Worm (Caenorhabditis elegans) whole organism, L1 larva: Measurements from ENCODE around the gene D1086.10.

Experiments
- C04F5.9 ChIP-seq: sonication (generic microtip); optimal IDR thresholded peaks from 2 replicates; lab custom pipeline; 2016; ENCODE audit warnings: missing genetic modification characterization, missing compliant biosample characterization
- aly-2 ChIP-seq: fragments of 150-350 bp; optimal IDR thresholded peaks from 2 replicates; lab custom pipeline; 2014; ENCODE audit warnings: missing biosample characterization, missing genetic modification characterization
- ama-1 ChIP-seq: fragments of 150-350 bp; optimal IDR thresholded peaks from 2 replicates; lab custom pipeline; 2014
- blmp-1 ChIP-seq: fragments of 150-350 bp; optimal IDR thresholded peaks from 2 replicates; lab custom pipeline; 2014; ENCODE audit warnings: missing biosample characterization, missing genetic modification characterization
- ceh-8 ChIP-seq: fragments of 200-800 bp; sonication (Bioruptor generic); optimal IDR thresholded peaks from 2 replicates; lab custom pipeline; 2018; ENCODE audit warnings: mild to moderate bottlenecking, missing genetic modification characterization, moderate library complexity, missing compliant biosample characterization
- ceh-90 ChIP-seq: sonication (generic microtip); optimal IDR thresholded peaks from 2 replicates; lab custom pipeline; 2016; ENCODE audit warnings: missing genetic modification characterization, missing compliant biosample characterization
- dpl-1 ChIP-seq, 3 experiments: fragments of 150-350 bp in 2 of 3; sonication (generic microtip) in 1 of 3; optimal IDR thresholded peaks; 2 replicates each; lab custom pipeline; 2014 to 2017; ENCODE audit warnings: missing biosample characterization in 3 of 3, missing genetic modification characterization in 3 of 3, missing genetic modification reagents in 3 of 3
- dsc-1 ChIP-seq: sonication (generic microtip); optimal IDR thresholded peaks from 2 replicates; lab custom pipeline; 2016; ENCODE audit warnings: mild to moderate bottlenecking, missing genetic modification characterization, missing compliant biosample characterization
- efl-1 ChIP-seq, 4 experiments: fragments of 150-350 bp; optimal IDR thresholded peaks in 3 of 4; peaks in 1 of 4; 1 replicate in 1 of 4; 2 replicates in 3 of 4; lab custom pipeline; 2014; ENCODE audit warnings: missing biosample characterization in 2 of 4, missing genetic modification characterization in 2 of 4, missing genetic modification reagents in 2 of 4
- egl-27 ChIP-seq, 2 experiments: fragments of 150-350 bp in 1 of 2; sonication (generic microtip); optimal IDR thresholded peaks; 3 replicates each; lab custom pipeline; 2017 to 2018; ENCODE audit warnings: missing biosample characterization in 2 of 2, missing genetic modification characterization in 2 of 2, missing genetic modification reagents in 2 of 2
- elt-2 ChIP-seq: sonication (generic microtip); optimal IDR thresholded peaks from 2 replicates; lab custom pipeline; 2016; ENCODE audit warnings: missing genetic modification characterization, mild to moderate bottlenecking, inconsistent platforms, missing compliant biosample characterization, missing genetic modification reagents
- ets-5 ChIP-seq: fragments of 200-800 bp; sonication (Bioruptor generic); IDR thresholded peaks from 2 replicates; pipeline ENCODE4 v1.3.6; 2022; ENCODE audit warnings: missing genetic modification characterization, missing compliant biosample characterization
- fkh-10 ChIP-seq: sonication (generic microtip); optimal IDR thresholded peaks from 2 replicates; lab custom pipeline; 2017; ENCODE audit warnings: missing biosample characterization, missing genetic modification reagents, missing genetic modification characterization
- grh-1 ChIP-seq: fragments of 200-800 bp; sonication (Bioruptor generic); IDR thresholded peaks from 2 replicates; pipeline ENCODE4 v1.3.6; 2022; ENCODE audit warnings: missing genetic modification reagents, missing genetic modification characterization, missing compliant biosample characterization
- hlh-17 ChIP-seq: fragments of 200-800 bp; sonication (Bioruptor generic); optimal IDR thresholded peaks from 2 replicates; lab custom pipeline; 2018; ENCODE audit warnings: missing genetic modification characterization, mild to moderate bottlenecking, missing compliant biosample characterization, moderate library complexity, borderline replicate concordance
- hlh-4 ChIP-seq: sonication (generic microtip); optimal IDR thresholded peaks from 2 replicates; lab custom pipeline; 2016; ENCODE audit warnings: mild to moderate bottlenecking, missing genetic modification characterization, missing compliant biosample characterization
- hpl-2 ChIP-seq: fragments of 150-350 bp; optimal IDR thresholded peaks from 2 replicates; lab custom pipeline; 2014; ENCODE audit warnings: missing biosample characterization, missing genetic modification reagents, missing genetic modification characterization
- jun-1 ChIP-seq: fragments of 150-350 bp; optimal IDR thresholded peaks from 2 replicates; lab custom pipeline; 2014; ENCODE audit warnings: missing biosample characterization, missing genetic modification reagents, missing genetic modification characterization
- lin-14 ChIP-seq: fragments of 200-800 bp; sonication (Bioruptor generic); optimal IDR thresholded peaks from 2 replicates; lab custom pipeline; 2018; ENCODE audit warnings: mild to moderate bottlenecking, missing genetic modification characterization, moderate library complexity, missing compliant biosample characterization
- lin-15B ChIP-seq: fragments of 150-350 bp; sonication (generic microtip); optimal IDR thresholded peaks from 3 replicates; lab custom pipeline; 2014; ENCODE audit warnings: missing biosample characterization, missing genetic modification characterization
- lsy-2 ChIP-seq, 2 experiments: fragments of 150-350 bp; optimal IDR thresholded peaks; 2 replicates each; lab custom pipeline; 2014; ENCODE audit warnings: missing biosample characterization in 2 of 2, missing genetic modification characterization in 2 of 2
- mab-9 ChIP-seq: fragments of 200-800 bp; sonication (Bioruptor generic); IDR thresholded peaks from 2 replicates; pipeline ENCODE4 v1.3.6; 2022; ENCODE audit warnings: missing genetic modification reagents, missing genetic modification characterization, missing compliant biosample characterization
- mdl-1 ChIP-seq, 2 experiments: fragments of 150-350 bp; optimal IDR thresholded peaks; 2 replicates each; lab custom pipeline; 2014 to 2017; ENCODE audit warnings: missing biosample characterization in 2 of 2, missing genetic modification characterization in 2 of 2, inconsistent platforms in 1 of 2
- mep-1 ChIP-seq: fragments of 150-350 bp; optimal IDR thresholded peaks from 2 replicates; lab custom pipeline; 2014; ENCODE audit warnings: missing biosample characterization, missing genetic modification characterization
- nhr-20 ChIP-seq: sonication (generic microtip); optimal IDR thresholded peaks from 2 replicates; lab custom pipeline; 2016; ENCODE audit warnings: mild to moderate bottlenecking, missing genetic modification characterization, missing compliant biosample characterization
- nhr-237 ChIP-seq: fragments of 150-350 bp; optimal IDR thresholded peaks from 2 replicates; lab custom pipeline; 2014; ENCODE audit warnings: missing biosample characterization, missing genetic modification characterization
- nhr-47 ChIP-seq: sonication (generic microtip); optimal IDR thresholded peaks from 2 replicates; lab custom pipeline; 2016; ENCODE audit warnings: mild to moderate bottlenecking, missing genetic modification characterization, moderate library complexity, missing compliant biosample characterization
- nhr-71 ChIP-seq: sonication (generic microtip); optimal IDR thresholded peaks from 2 replicates; lab custom pipeline; 2016; ENCODE audit warnings: mild to moderate bottlenecking, missing genetic modification characterization, moderate library complexity, missing compliant biosample characterization
- nhr-76 ChIP-seq: sonication (generic microtip); optimal IDR thresholded peaks from 2 replicates; lab custom pipeline; 2017; ENCODE audit warnings: missing biosample characterization, missing genetic modification characterization
- rnt-1 ChIP-seq: sonication (generic microtip); optimal IDR thresholded peaks from 2 replicates; lab custom pipeline; 2016; ENCODE audit warnings: mild to moderate bottlenecking, missing genetic modification characterization, moderate library complexity, missing compliant biosample characterization
- skn-1 ChIP-seq: fragments of 150-350 bp; optimal IDR thresholded peaks from 2 replicates; lab custom pipeline; 2014; ENCODE audit warnings: missing biosample characterization, missing genetic modification characterization
- snpc-4 ChIP-seq: fragments of 150-350 bp; optimal IDR thresholded peaks from 2 replicates; lab custom pipeline; 2014; ENCODE audit warnings: missing biosample characterization, missing genetic modification characterization
- snu-23 ChIP-seq: sonication (generic microtip); optimal IDR thresholded peaks from 2 replicates; lab custom pipeline; 2016; ENCODE audit warnings: missing genetic modification characterization, missing compliant biosample characterization
- sox-4 ChIP-seq: sonication (generic microtip); optimal IDR thresholded peaks from 2 replicates; lab custom pipeline; 2016; ENCODE audit warnings: missing genetic modification characterization, missing compliant biosample characterization
- sptf-1 ChIP-seq: fragments of 150-350 bp; optimal IDR thresholded peaks from 2 replicates; lab custom pipeline; 2014; ENCODE audit warnings: missing biosample characterization, missing genetic modification characterization
- swsn-7 ChIP-seq: sonication (generic microtip); optimal IDR thresholded peaks from 2 replicates; lab custom pipeline; 2016; ENCODE audit warnings: missing genetic modification characterization, missing compliant biosample characterization
- tlp-1 ChIP-seq: fragments of 150-350 bp; optimal IDR thresholded peaks from 2 replicates; lab custom pipeline; 2014; ENCODE audit warnings: missing biosample characterization, missing genetic modification characterization
- unc-30 ChIP-seq: sonication (generic microtip); optimal IDR thresholded peaks from 2 replicates; lab custom pipeline; 2017; ENCODE audit warnings: missing biosample characterization, missing genetic modification characterization
- unc-86 ChIP-seq: sonication (generic microtip); optimal IDR thresholded peaks from 2 replicates; lab custom pipeline; 2016; ENCODE audit warnings: missing genetic modification characterization, missing compliant biosample characterization
- unc-98 ChIP-seq: fragments of 200-800 bp; sonication (Bioruptor generic); IDR thresholded peaks from 2 replicates; pipeline ENCODE4 v1.3.6; 2022; ENCODE audit warnings: missing genetic modification characterization, missing compliant biosample characterization
- xbp-1 ChIP-seq: sonication (generic microtip); optimal IDR thresholded peaks from 2 replicates; lab custom pipeline; 2016; ENCODE audit warnings: missing genetic modification characterization, missing compliant biosample characterization
- zag-1 ChIP-seq: fragments of 150-350 bp; optimal IDR thresholded peaks from 2 replicates; lab custom pipeline; 2014; ENCODE audit warnings: missing biosample characterization, missing genetic modification characterization
- ztf-4 ChIP-seq: fragments of 150-350 bp; optimal IDR thresholded peaks from 2 replicates; lab custom pipeline; 2014; ENCODE audit warnings: missing biosample characterization, missing genetic modification characterization

Gene D1086.10

DNA sequence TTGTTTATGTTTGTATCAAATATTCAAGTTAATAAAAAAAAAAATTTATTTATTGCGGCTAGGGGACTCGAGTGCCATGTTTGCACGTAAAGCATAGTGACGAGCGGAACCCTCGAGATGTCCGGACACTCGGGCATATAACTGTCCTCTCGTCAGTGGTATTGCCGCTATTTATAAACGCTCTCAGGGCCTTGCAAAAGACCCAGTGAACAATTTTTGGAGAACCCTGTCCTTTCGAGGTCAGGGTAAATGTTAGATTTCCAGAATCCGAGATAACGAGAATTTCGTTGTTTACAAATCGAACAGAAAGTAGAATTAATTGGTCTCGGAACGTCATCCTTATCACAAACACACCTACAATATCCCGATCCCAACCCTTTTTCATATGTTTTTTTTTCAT lies 9.8 kb downstream of the D1086.10 start, which contains the start of gene D1086.3 (continued):
- TF ChIP-seq nhr-71 (tag; lab: Kevin White, UChicago): peak; percentile 82
- TF ChIP-seq elt-2: peak; percentile 55
- peak; percentile 51 for TF ChIP-seq nhr-20 (tag; lab: Kevin White, UChicago)
- TF ChIP-seq ztf-4 (tag; lab: Kevin White, UChicago): no peak
- no peak for TF ChIP-seq sox-4 (tag; lab: Kevin White, UChicago)
- no peak for TF ChIP-seq C04F5.9 (tag; lab: Kevin White, UChicago)
- TF ChIP-seq ets-5 (GFP tag; lab: Robert Waterston, UW): no peak
- TF ChIP-seq tlp-1 (tag; lab: Kevin White, UChicago): no peak
- no peak for TF ChIP-seq hpl-2 (GFP tag; lab: Kevin White, UChicago)
- peak; percentile 65 for TF ChIP-seq swsn-7 (tag; lab: Kevin White, UChicago)
- TF ChIP-seq sptf-1: no peak
- peak in 1 of 2 experiments; percentile 42 for TF ChIP-seq lsy-2 (tag; optimal IDR thresholded peaks at IDR 0.05; lab: Kevin White, UChicago)
- TF ChIP-seq xbp-1 (tag; lab: Kevin White, UChicago): peak; percentile 27
- TF ChIP-seq jun-1 (tag; lab: Kevin White, UChicago): no peak
- peak; percentile 53; the same call in 1 of the 2 replicates for TF ChIP-seq grh-1 (GFP tag; lab: Robert Waterston, UW)
- TF ChIP-seq aly-2: peak; percentile 37
- TF ChIP-seq nhr-47 (tag; lab: Kevin White, UChicago): peak; percentile 72
- peak; percentile 98 for TF ChIP-seq snpc-4 (tag; lab: Kevin White, UChicago)
- no peak for TF ChIP-seq zag-1 (tag; lab: Kevin White, UChicago)
- no peak for TF ChIP-seq unc-98 (GFP tag; lab: Robert Waterston, UW)
- TF ChIP-seq mab-9 (GFP tag; lab: Robert Waterston, UW): no peak
- no peak for TF ChIP-seq unc-30 (tag; lab: Kevin White, UChicago)

ce11 chrV:14093805-14094204 lies 11.3 kb downstream of the D1086.10 start, which contains the start of gene D1086.8:
D1086.8 (plus strand) TSS chrV:14094105.
- TF ChIP-seq ceh-90 (tag; lab: Kevin White, UChicago) (no peak), skn-1 (tag; lab: Kevin White, UChicago) (no peak), hlh-17 (GFP tag; lab: Kevin White, UChicago) (no peak), ama-1 (lab: Kevin White, UChicago) (no peak), dsc-1 (tag; lab: Kevin White, UChicago) (peak; percentile 2), dpl-1 (GFP tag; optimal IDR thresholded peaks at IDR 0.05; lab: Kevin White, UChicago) (no peak), blmp-1 (peak; percentile 11), snu-23 (no peak), nhr-237 (tag; lab: Kevin White, UChicago) (no peak), rnt-1 (tag; lab: Kevin White, UChicago) (peak; percentile 33), lsy-2 (tag; optimal IDR thresholded peaks at IDR 0.05; lab: Kevin White, UChicago) (peak in 1 of 2 experiments; percentile 38), ceh-8 (GFP tag; lab: Kevin White, UChicago) (no peak), lin-14 (GFP tag; lab: Kevin White, UChicago) (peak; percentile 57), nhr-47 (tag; lab: Kevin White, UChicago) (no peak)

DNA sequence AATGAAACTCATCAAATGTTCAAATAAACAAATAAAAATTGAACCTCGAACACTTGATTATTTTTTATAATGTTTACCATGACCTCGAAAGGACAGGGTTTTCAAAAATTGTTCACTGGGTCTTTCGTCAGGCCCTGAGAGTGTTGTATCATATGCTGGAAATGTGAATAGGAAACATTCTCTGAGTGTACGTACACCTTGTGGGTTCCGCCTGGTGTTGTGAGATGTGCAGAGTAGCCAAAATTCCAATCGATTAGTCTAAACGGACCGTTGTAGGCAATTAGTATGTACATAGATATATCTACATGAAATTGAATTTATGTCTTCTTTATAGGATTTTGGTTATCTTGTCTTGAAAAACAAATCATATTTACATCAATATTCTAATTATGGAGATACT lies 12.0 kb downstream of the D1086.10 start:
- TF ChIP-seq lin-15B (tag; lab: Kevin White, UChicago) (no peak), mdl-1 (tag; optimal IDR thresholded peaks at IDR 0.05; lab: Kevin White, UChicago) (no peak), mep-1 (tag; lab: Kevin White, UChicago) (no peak), nhr-76 (tag; lab: Kevin White, UChicago) (no peak), hlh-4 (tag; lab: Kevin White, UChicago) (no peak), efl-1 (optimal IDR thresholded peaks at IDR 0.05; lab: Kevin White, UChicago) (no peak), efl-1 (GFP tag; optimal IDR thresholded peaks at IDR 0.05 in 1 of 2; lab: Kevin White, UChicago) (no peak), fkh-10 (no peak), egl-27 (tag; optimal IDR thresholded peaks at IDR 0.05; lab: Kevin White, UChicago) (no peak), unc-86 (tag; lab: Kevin White, UChicago) (no peak)
